Fruit fly (Drosophila melanogaster) whole organism, embryonic: ENCODE measurements around the gene CG7985.

Experiments used
- Adf1 ChIP-seq: fragments of 200-800 bp; sonication (Bioruptor generic); IDR thresholded peaks from 2 replicates; pipeline ENCODE4 v1.3.6; 2022; ENCODE audit warnings: missing biosample characterization, missing genetic modification characterization
- Aef1 ChIP-seq: fragments of 200-800 bp; sonication (Bioruptor generic); IDR thresholded peaks from 3 replicates; pipeline ENCODE4 v1.3.6; 2022; ENCODE audit warnings: missing biosample characterization, missing genetic modification characterization
- Atf3 ChIP-seq: fragments of 200-800 bp; sonication (Bioruptor generic); optimal IDR thresholded peaks from 3 replicates; lab custom pipeline; 2016; ENCODE audit warnings: missing biosample characterization, missing genetic modification characterization
- Bdp1 ChIP-seq: fragments of 200-800 bp; sonication (Bioruptor generic); optimal IDR thresholded peaks from 3 replicates; lab custom pipeline; 2016; ENCODE audit warnings: missing biosample characterization, missing genetic modification characterization
- Bgb ChIP-seq: fragments of 200-800 bp; sonication (Bioruptor generic); IDR thresholded peaks from 2 replicates; pipeline ENCODE4 v1.3.6; 2022; ENCODE audit warnings: missing biosample characterization, missing genetic modification characterization; ENCODE audit not compliant: partially characterized antibody
- BtbVII ChIP-seq: fragments of 200-800 bp; sonication (Bioruptor generic); optimal IDR thresholded peaks from 3 replicates; lab custom pipeline; 2017; ENCODE audit warnings: missing biosample characterization, mild to moderate bottlenecking, missing genetic modification characterization
- CG12299 ChIP-seq: fragments of 200-800 bp; sonication (Bioruptor generic); optimal IDR thresholded peaks from 2 replicates; lab custom pipeline; 2018; ENCODE audit warnings: missing biosample characterization, mild to moderate bottlenecking, missing genetic modification characterization
- CG13775 ChIP-seq: fragments of 200-800 bp; sonication (Bioruptor generic); optimal IDR thresholded peaks from 3 replicates; lab custom pipeline; 2017; ENCODE audit warnings: missing biosample characterization, mild to moderate bottlenecking, missing genetic modification characterization
- CG15696 ChIP-seq: fragments of 200-800 bp; sonication (Bioruptor generic); optimal IDR thresholded peaks from 2 replicates; lab custom pipeline; 2019; ENCODE audit warnings: missing biosample characterization, mild to moderate bottlenecking, missing genetic modification characterization, moderate library complexity
- CG16863 ChIP-seq: fragments of 200-800 bp; sonication (Bioruptor generic); optimal IDR thresholded peaks from 3 replicates; lab custom pipeline; 2016; ENCODE audit warnings: missing biosample characterization, missing genetic modification characterization
- CG2120 ChIP-seq: fragments of 200-800 bp; sonication (Bioruptor generic); optimal IDR thresholded peaks from 3 replicates; lab custom pipeline; 2016; ENCODE audit warnings: missing biosample characterization, missing genetic modification characterization
- CG2875 ChIP-seq: fragments of 200-800 bp; sonication (Bioruptor generic); optimal IDR thresholded peaks from 2 replicates; lab custom pipeline; 2017; ENCODE audit warnings: missing biosample characterization, mild to moderate bottlenecking, missing genetic modification characterization, missing genetic modification reagents
- CG34376 ChIP-seq: fragments of 200-800 bp; sonication (Bioruptor generic); optimal IDR thresholded peaks from 2 replicates; lab custom pipeline; 2018; ENCODE audit warnings: missing biosample characterization, mild to moderate bottlenecking, missing genetic modification characterization
- CG4328 ChIP-seq: fragments of 200-800 bp; sonication (Bioruptor generic); optimal IDR thresholded peaks from 3 replicates; lab custom pipeline; 2017; ENCODE audit warnings: missing biosample characterization, missing genetic modification reagents, missing genetic modification characterization
- CG6765 ChIP-seq: fragments of 200-800 bp; sonication (Bioruptor generic); optimal IDR thresholded peaks from 3 replicates; lab custom pipeline; 2017; ENCODE audit warnings: missing biosample characterization, mild to moderate bottlenecking, missing genetic modification characterization
- CG6791 ChIP-seq: fragments of 200-800 bp; sonication (Bioruptor generic); IDR thresholded peaks from 3 replicates; pipeline ENCODE4 v1.3.6; 2022; ENCODE audit warnings: missing biosample characterization, missing genetic modification characterization; ENCODE audit not compliant: partially characterized antibody
- CG8290 ChIP-seq, 3 experiments: fragments of 200-800 bp; sonication (Bioruptor generic); optimal IDR thresholded peaks; 2 replicates each; lab custom pipeline; 2016 to 2019; ENCODE audit warnings: missing biosample characterization in 3 of 3, missing genetic modification characterization in 3 of 3, mild to moderate bottlenecking in 2 of 3, moderate library complexity in 1 of 3
- CG9609 ChIP-seq: fragments of 200-800 bp; sonication (Bioruptor generic); optimal IDR thresholded peaks from 3 replicates; lab custom pipeline; 2016; ENCODE audit warnings: missing biosample characterization, missing genetic modification characterization
- CTCF ChIP-seq: fragments of 200-800 bp; sonication (Bioruptor generic); optimal IDR thresholded peaks from 2 replicates; lab custom pipeline; 2017; ENCODE audit warnings: missing biosample characterization, mild to moderate bottlenecking, missing genetic modification characterization, moderate library complexity
- D19B ChIP-seq: fragments of 200-800 bp; sonication (Bioruptor generic); optimal IDR thresholded peaks from 2 replicates; lab custom pipeline; 2017; ENCODE audit warnings: missing biosample characterization, mild to moderate bottlenecking, missing genetic modification characterization
- E2f2 ChIP-seq: fragments of 200-800 bp; sonication (Bioruptor generic); IDR thresholded peaks from 2 replicates; pipeline ENCODE4 v1.3.6; 2022; ENCODE audit warnings: missing biosample characterization, missing genetic modification characterization
- Eip74EF ChIP-seq, 2 experiments: fragments of 200-800 bp in 1 of 2; fragments of >200 bp in 1 of 2; sonication (Bioruptor generic) in 1 of 2; optimal IDR thresholded peaks; 2 replicates each; lab custom pipeline; 2017 to 2019; ENCODE audit warnings: missing biosample characterization in 2 of 2, missing genetic modification characterization in 2 of 2, mild to moderate bottlenecking in 1 of 2, moderate library complexity in 1 of 2
- HHEX ChIP-seq: fragments of 200-800 bp; sonication (Bioruptor generic); optimal IDR thresholded peaks from 3 replicates; lab custom pipeline; 2017; ENCODE audit warnings: missing biosample characterization, mild to moderate bottlenecking, missing genetic modification characterization, missing genetic modification reagents
- Hey ChIP-seq: fragments of 200-800 bp; sonication (Bioruptor generic); optimal IDR thresholded peaks from 3 replicates; lab custom pipeline; 2018; ENCODE audit warnings: missing biosample characterization, mild to moderate bottlenecking, missing genetic modification characterization
- MBD-R2 ChIP-seq: fragments of 200-800 bp; sonication (Bioruptor generic); IDR thresholded peaks from 2 replicates; pipeline ENCODE4 v1.3.6; 2022; ENCODE audit warnings: missing biosample characterization, missing genetic modification characterization
- NK7.1 ChIP-seq: fragments of 200-800 bp; sonication (Bioruptor generic); optimal IDR thresholded peaks from 3 replicates; lab custom pipeline; 2016; ENCODE audit warnings: missing biosample characterization, missing genetic modification characterization
- Neu2 ChIP-seq: fragments of 200-800 bp; sonication (Bioruptor generic); optimal IDR thresholded peaks from 3 replicates; lab custom pipeline; 2016; ENCODE audit warnings: missing biosample characterization, missing genetic modification characterization, borderline replicate concordance
- Oaz ChIP-seq: fragments of 200-800 bp; sonication (Bioruptor generic); IDR thresholded peaks from 2 replicates; pipeline ENCODE4 v1.3.6; 2022; ENCODE audit warnings: missing biosample characterization, missing genetic modification characterization
- Rx ChIP-seq: fragments of 200-800 bp; sonication (Bioruptor generic); IDR thresholded peaks from 2 replicates; pipeline ENCODE4 v1.3.6; 2022; ENCODE audit warnings: missing biosample characterization, missing genetic modification characterization
- Xrp1 ChIP-seq: fragments of 200-800 bp; sonication (Bioruptor generic); IDR thresholded peaks from 2 replicates; pipeline ENCODE4 v1.3.6; 2022; ENCODE audit warnings: missing biosample characterization, missing genetic modification characterization
- croc ChIP-seq: fragments of 200-800 bp; sonication (Bioruptor generic); conservative IDR thresholded peaks from 3 replicates; pipeline ENCODE4 v1.3.6; 2022; ENCODE audit warnings: missing biosample characterization, missing genetic modification characterization
- dmrt11E ChIP-seq: fragments of 200-800 bp; sonication (Bioruptor generic); optimal IDR thresholded peaks from 3 replicates; lab custom pipeline; 2018; ENCODE audit warnings: missing biosample characterization, mild to moderate bottlenecking, missing genetic modification characterization, moderate library complexity
- gsb ChIP-seq: fragments of 200-800 bp; sonication (Bioruptor generic); IDR thresholded peaks from 2 replicates; pipeline ENCODE4 v1.3.6; 2022; ENCODE audit warnings: missing biosample characterization, missing genetic modification characterization
- jumu ChIP-seq: fragments of 200-800 bp; sonication (Bioruptor generic); optimal IDR thresholded peaks from 3 replicates; lab custom pipeline; 2016; ENCODE audit warnings: missing biosample characterization, missing genetic modification characterization
- nmo ChIP-seq: fragments of 200-800 bp; sonication (Bioruptor generic); optimal IDR thresholded peaks from 2 replicates; lab custom pipeline; 2018; ENCODE audit warnings: missing biosample characterization, mild to moderate bottlenecking, missing genetic modification characterization, moderate library complexity
- p53 ChIP-seq: fragments of 200-800 bp; sonication (Bioruptor generic); optimal IDR thresholded peaks from 2 replicates; lab custom pipeline; 2016; ENCODE audit warnings: missing biosample characterization, missing genetic modification characterization
- row ChIP-seq: fragments of 200-800 bp; sonication (Bioruptor generic); IDR thresholded peaks from 3 replicates; pipeline ENCODE4 v1.3.6; 2022; ENCODE audit warnings: missing biosample characterization, missing genetic modification characterization
- schlank ChIP-seq: fragments of 200-800 bp; sonication (Bioruptor generic); optimal IDR thresholded peaks from 2 replicates; lab custom pipeline; 2018; ENCODE audit warnings: missing biosample characterization, mild to moderate bottlenecking, missing genetic modification characterization
- shn ChIP-seq: fragments of 200-800 bp; sonication (Bioruptor generic); optimal IDR thresholded peaks from 3 replicates; lab custom pipeline; 2016; ENCODE audit warnings: missing biosample characterization, missing genetic modification characterization
- sug ChIP-seq: fragments of 200-800 bp; optimal IDR thresholded peaks from 2 replicates; lab custom pipeline; 2019; ENCODE audit warnings: missing biosample characterization, mild to moderate bottlenecking, missing genetic modification characterization, moderate library complexity
- wdn ChIP-seq: fragments of 200-800 bp; sonication (Bioruptor generic); IDR thresholded peaks from 2 replicates; pipeline ENCODE4 v1.3.6; 2022; ENCODE audit warnings: missing biosample characterization, missing genetic modification characterization
- zen ChIP-seq: fragments of 200-800 bp; sonication (Bioruptor generic); optimal IDR thresholded peaks from 3 replicates; lab custom pipeline; 2018; ENCODE audit warnings: missing biosample characterization, mild to moderate bottlenecking, missing genetic modification characterization, moderate library complexity

The CG7985 gene

dm6 chr3R:18167416-18168237 lies 32.0 kb upstream of the CG7985 start, which contains the start of gene wrd (continued):
- no peak for TF ChIP-seq HHEX (GFP tag; lab: Kevin White, UChicago)
- no peak for TF ChIP-seq NK7.1 (GFP tag; lab: Kevin White, UChicago)
- TF ChIP-seq Aef1 (GFP tag; lab: Robert Waterston, UW) = no peak
- no peak for TF ChIP-seq p53 (GFP tag; lab: Kevin White, UChicago)
- no peak for TF ChIP-seq CTCF (GFP tag; lab: Kevin White, UChicago)
- TF ChIP-seq Adf1 (GFP tag; lab: Robert Waterston, UW) = no peak
- TF ChIP-seq BtbVII (GFP tag; lab: Kevin White, UChicago) = no peak
- TF ChIP-seq CG2120 (GFP tag; lab: Kevin White, UChicago) = peak; percentile 38
- TF ChIP-seq wdn (GFP tag; lab: Robert Waterston, UW) = no peak
- TF ChIP-seq croc (GFP tag; lab: Robert Waterston, UW) = no peak
- TF ChIP-seq sug (tag; lab: Kevin White, UChicago) = no peak
- no peak for TF ChIP-seq Neu2
- TF ChIP-seq CG8290 (GFP tag; optimal IDR thresholded peaks at IDR 0.05; lab: Kevin White, UChicago) = no peak
- TF ChIP-seq CG8290 (tag; optimal IDR thresholded peaks at IDR 0.05; lab: Kevin White, UChicago) = peak in 1 of 2 experiments; percentile 28
- TF ChIP-seq Eip74EF (GFP tag; optimal IDR thresholded peaks at IDR 0.05; lab: Kevin White, UChicago) = no peak
- no peak for TF ChIP-seq MBD-R2
- peak; percentile 36 for TF ChIP-seq D19B (GFP tag; lab: Kevin White, UChicago)
- no peak for TF ChIP-seq Oaz (GFP tag; lab: Robert Waterston, UW)
- TF ChIP-seq zen (tag; lab: Kevin White, UChicago) = no peak
- TF ChIP-seq jumu = no peak
- no peak for TF ChIP-seq CG9609 (GFP tag; lab: Kevin White, UChicago)
- peak; percentile 42 for TF ChIP-seq dmrt11E
- no peak for TF ChIP-seq CG4328 (GFP tag; lab: Kevin White, UChicago)
- no peak for TF ChIP-seq CG12299
- no peak for TF ChIP-seq Atf3 (GFP tag; lab: Kevin White, UChicago)
- no peak for TF ChIP-seq CG16863
- peak; percentile 19 for TF ChIP-seq CG13775 (GFP tag; lab: Kevin White, UChicago)
- TF ChIP-seq shn (GFP tag; lab: Kevin White, UChicago) = no peak
- TF ChIP-seq schlank (tag; lab: Kevin White, UChicago) = no peak
- no peak for TF ChIP-seq Xrp1 (GFP tag; lab: Robert Waterston, UW)
- TF ChIP-seq CG2875 (GFP tag; lab: Kevin White, UChicago) = no peak
- peak; percentile 38 for TF ChIP-seq nmo (GFP tag; lab: Kevin White, UChicago)
- no peak for TF ChIP-seq E2f2 (GFP tag; lab: Robert Waterston, UW)
- no peak for TF ChIP-seq gsb (GFP tag; lab: Robert Waterston, UW)
- TF ChIP-seq CG6765 (GFP tag; lab: Kevin White, UChicago) = no peak
- TF ChIP-seq CG34376 (GFP tag; lab: Kevin White, UChicago) = peak; percentile 23
- peak; percentile 49 for TF ChIP-seq Bgb
- no peak for TF ChIP-seq CG6791 (GFP tag; lab: Robert Waterston, UW)
- TF ChIP-seq CG15696 (tag; lab: Kevin White, UChicago) = no peak
- TF ChIP-seq Bdp1 (GFP tag; lab: Kevin White, UChicago) = no peak
- TF ChIP-seq Hey (tag; lab: Kevin White, UChicago) = no peak
- TF ChIP-seq Rx (GFP tag; lab: Robert Waterston, UW) = no peak
- peak; percentile 57; the same call in 2 of the 3 replicates for TF ChIP-seq row
